Fruit fly (Drosophila melanogaster) whole organism, embryonic: Measurements from ENCODE around the gene mfas.

ENCODE experiments used
- CG10274 ChIP-seq: fragments of 200-800 bp; sonication (Bioruptor generic); optimal IDR thresholded peaks from 3 replicates; lab custom pipeline; 2017; ENCODE audit warnings: missing biosample characterization, mild to moderate bottlenecking, missing genetic modification characterization
- CG10462 ChIP-seq: fragments of 200-800 bp; sonication (Bioruptor generic); optimal IDR thresholded peaks from 2 replicates; lab custom pipeline; 2016; ENCODE audit warnings: missing biosample characterization, missing genetic modification characterization
- CG10959 ChIP-seq: fragments of 200-800 bp; sonication (Bioruptor generic); IDR thresholded peaks from 2 replicates; pipeline ENCODE4 v1.3.6; 2022; ENCODE audit warnings: missing biosample characterization, missing genetic modification characterization
- CG11504 ChIP-seq: fragments of 200-800 bp; sonication (Bioruptor generic); optimal IDR thresholded peaks from 3 replicates; lab custom pipeline; 2019; ENCODE audit warnings: missing biosample characterization, mild to moderate bottlenecking, missing genetic modification characterization, moderate library complexity
- CG11560 ChIP-seq: fragments of 200-800 bp; sonication (Bioruptor generic); IDR thresholded peaks from 3 replicates; pipeline ENCODE4 v1.3.6; 2022; ENCODE audit warnings: missing biosample characterization, missing genetic modification characterization
- CG12104 ChIP-seq: fragments of 200-800 bp; sonication (Bioruptor generic); optimal IDR thresholded peaks from 3 replicates; lab custom pipeline; 2016; ENCODE audit warnings: missing biosample characterization, missing genetic modification characterization
- CG1233 ChIP-seq: fragments of 200-800 bp; sonication (Bioruptor generic); optimal IDR thresholded peaks from 4 replicates; lab custom pipeline; 2018; ENCODE audit warnings: missing biosample characterization, mild to moderate bottlenecking, missing genetic modification characterization
- CG12391 ChIP-seq: fragments of 200-800 bp; sonication (Bioruptor generic); optimal IDR thresholded peaks from 3 replicates; lab custom pipeline; 2018; ENCODE audit warnings: missing biosample characterization, mild to moderate bottlenecking, missing genetic modification characterization, moderate library complexity
- CG16863 ChIP-seq: fragments of 200-800 bp; sonication (Bioruptor generic); optimal IDR thresholded peaks from 3 replicates; lab custom pipeline; 2016; ENCODE audit warnings: missing biosample characterization, missing genetic modification characterization
- CG17359 ChIP-seq: fragments of 200-800 bp; sonication (Bioruptor generic); optimal IDR thresholded peaks from 3 replicates; lab custom pipeline; 2018; ENCODE audit warnings: missing biosample characterization, mild to moderate bottlenecking, missing genetic modification characterization, moderate library complexity
- CG17912 ChIP-seq: fragments of 200-800 bp; sonication (Bioruptor generic); optimal IDR thresholded peaks from 2 replicates; lab custom pipeline; 2018; ENCODE audit warnings: missing biosample characterization, mild to moderate bottlenecking, missing genetic modification characterization
- CG33213 ChIP-seq: fragments of 200-800 bp; sonication (Bioruptor generic); optimal IDR thresholded peaks from 3 replicates; lab custom pipeline; 2016; ENCODE audit warnings: missing biosample characterization, missing genetic modification characterization
- CG4617 ChIP-seq: fragments of 200-800 bp; sonication (Bioruptor generic); optimal IDR thresholded peaks from 3 replicates; lab custom pipeline; 2016; ENCODE audit warnings: missing biosample characterization, missing genetic modification characterization, borderline replicate concordance
- CG4730 ChIP-seq: fragments of 200-800 bp; sonication (Bioruptor generic); IDR thresholded peaks from 2 replicates; pipeline ENCODE4 v1.3.6; 2022; ENCODE audit warnings: missing biosample characterization, missing genetic modification characterization
- CG5245 ChIP-seq: fragments of 200-800 bp; sonication (Bioruptor generic); optimal IDR thresholded peaks from 3 replicates; lab custom pipeline; 2016; ENCODE audit warnings: missing biosample characterization, missing genetic modification characterization
- CG7786 ChIP-seq: fragments of 200-800 bp; sonication (Bioruptor generic); optimal IDR thresholded peaks from 2 replicates; lab custom pipeline; 2016; ENCODE audit warnings: missing biosample characterization, missing genetic modification characterization
- CG8359 ChIP-seq: fragments of 200-800 bp; sonication (Bioruptor generic); optimal IDR thresholded peaks from 2 replicates; lab custom pipeline; 2017; ENCODE audit warnings: missing biosample characterization, mild to moderate bottlenecking, missing genetic modification characterization, borderline replicate concordance
- CG9876 ChIP-seq: fragments of 200-800 bp; sonication (Bioruptor generic); optimal IDR thresholded peaks from 2 replicates; lab custom pipeline; 2016; ENCODE audit warnings: missing biosample characterization, missing genetic modification characterization
- CHES-1-like ChIP-seq: fragments of 200-800 bp; sonication (Bioruptor generic); optimal IDR thresholded peaks from 2 replicates; lab custom pipeline; 2016; ENCODE audit warnings: missing biosample characterization, missing genetic modification characterization
- D ChIP-seq, 2 experiments: fragments of 200-800 bp in 1 of 2; fragments of >200 bp in 1 of 2; sonication (Bioruptor generic) in 1 of 2; optimal IDR thresholded peaks; 2 replicates in 1 of 2; 3 replicates in 1 of 2; lab custom pipeline; 2017; ENCODE audit warnings: mild to moderate bottlenecking in 1 of 2, missing biosample characterization in 1 of 2, missing genetic modification characterization in 1 of 2, missing genetic modification reagents in 1 of 2
- D19A ChIP-seq: fragments of 200-800 bp; optimal IDR thresholded peaks from 3 replicates; lab custom pipeline; 2019; ENCODE audit warnings: missing biosample characterization, mild to moderate bottlenecking, missing genetic modification characterization, moderate library complexity
- D19B ChIP-seq: fragments of 200-800 bp; sonication (Bioruptor generic); optimal IDR thresholded peaks from 2 replicates; lab custom pipeline; 2017; ENCODE audit warnings: missing biosample characterization, mild to moderate bottlenecking, missing genetic modification characterization
- Fer3 ChIP-seq: fragments of 200-800 bp; sonication (Bioruptor generic); optimal IDR thresholded peaks from 2 replicates; lab custom pipeline; 2018; ENCODE audit warnings: missing biosample characterization, mild to moderate bottlenecking, missing genetic modification characterization, moderate library complexity
- H15 ChIP-seq: fragments of 200-800 bp; sonication (Bioruptor generic); IDR thresholded peaks from 3 replicates; pipeline ENCODE4 v1.3.6; 2022; ENCODE audit warnings: missing biosample characterization, missing genetic modification characterization
- Hr78 ChIP-seq, 2 experiments: fragments of 200-800 bp in 1 of 2; fragments of >200 bp in 1 of 2; sonication (Bioruptor generic) in 1 of 2; optimal IDR thresholded peaks; 2 replicates each; lab custom pipeline; 2017 to 2019; ENCODE audit warnings: missing biosample characterization in 2 of 2, missing genetic modification characterization in 2 of 2, mild to moderate bottlenecking in 1 of 2, moderate library complexity in 1 of 2
- Max ChIP-seq: fragments of 200-800 bp; sonication (Bioruptor generic); optimal IDR thresholded peaks from 2 replicates; lab custom pipeline; 2016; ENCODE audit warnings: missing biosample characterization, mild to moderate bottlenecking, missing genetic modification characterization
- Med ChIP-seq: fragments of 200-800 bp; sonication (Bioruptor generic); peaks from one replicate; lab custom pipeline; 2016; ENCODE audit warnings: missing biosample characterization, missing genetic modification characterization, mild to moderate bottlenecking, inconsistent platforms, moderate library complexity
- Taf1 ChIP-seq: fragments of 200-800 bp; sonication (Bioruptor generic); IDR thresholded peaks from 2 replicates; pipeline ENCODE4 v1.3.6; 2022; ENCODE audit warnings: missing biosample characterization, missing genetic modification characterization
- Xbp1 ChIP-seq: fragments of 200-800 bp; sonication (Bioruptor generic); optimal IDR thresholded peaks from 3 replicates; lab custom pipeline; 2016; ENCODE audit warnings: missing biosample characterization, mild to moderate bottlenecking, missing genetic modification characterization
- bsh ChIP-seq, 2 experiments: fragments of 200-800 bp; sonication (Bioruptor generic); optimal IDR thresholded peaks; 2 replicates each; lab custom pipeline; 2017 to 2018; ENCODE audit warnings: mild to moderate bottlenecking in 2 of 2, missing biosample characterization in 2 of 2, missing genetic modification characterization in 2 of 2, moderate library complexity in 1 of 2
- dan ChIP-seq: fragments of 200-800 bp; sonication (Bioruptor generic); IDR thresholded peaks from 2 replicates; pipeline ENCODE4 v1.3.6; 2022; ENCODE audit warnings: missing biosample characterization, missing genetic modification characterization
- dm ChIP-seq: fragments of 200-800 bp; sonication (Bioruptor generic); optimal IDR thresholded peaks from 3 replicates; lab custom pipeline; 2016; ENCODE audit warnings: missing biosample characterization, missing genetic modification characterization
- dmrt11E ChIP-seq: fragments of 200-800 bp; sonication (Bioruptor generic); optimal IDR thresholded peaks from 3 replicates; lab custom pipeline; 2018; ENCODE audit warnings: missing biosample characterization, mild to moderate bottlenecking, missing genetic modification characterization, moderate library complexity
- fd3F ChIP-seq: fragments of 200-800 bp; sonication (Bioruptor generic); optimal IDR thresholded peaks from 2 replicates; lab custom pipeline; 2018; ENCODE audit warnings: missing biosample characterization, mild to moderate bottlenecking, missing genetic modification characterization, moderate library complexity
- hbn ChIP-seq: fragments of 200-800 bp; sonication (Bioruptor generic); IDR thresholded peaks from 2 replicates; pipeline ENCODE4 v1.3.6; 2022; ENCODE audit warnings: missing biosample characterization, missing genetic modification characterization; ENCODE audit not compliant: partially characterized antibody
- hkb ChIP-seq, 2 experiments: fragments of 200-800 bp in 1 of 2; fragments of >200 bp in 1 of 2; sonication (Bioruptor generic) in 1 of 2; IDR thresholded peaks in 1 of 2; optimal IDR thresholded peaks in 1 of 2; 2 replicates each; pipeline versions ENCODE4 v1.3.6 to Lab custom; 2017 to 2022; ENCODE audit warnings: missing biosample characterization in 1 of 2, missing genetic modification characterization in 1 of 2
- ind ChIP-seq: fragments of 200-800 bp; sonication (Bioruptor generic); optimal IDR thresholded peaks from 3 replicates; lab custom pipeline; 2016; ENCODE audit warnings: missing biosample characterization, missing genetic modification characterization
- inv ChIP-seq: fragments of 200-800 bp; sonication (Bioruptor generic); IDR thresholded peaks from 2 replicates; pipeline ENCODE4 v1.3.6; 2022; ENCODE audit warnings: missing biosample characterization, missing genetic modification characterization; ENCODE audit not compliant: partially characterized antibody
- lab ChIP-seq: fragments of 200-800 bp; sonication (Bioruptor generic); optimal IDR thresholded peaks from 3 replicates; lab custom pipeline; 2017; ENCODE audit warnings: missing biosample characterization, missing genetic modification characterization, mild to moderate bottlenecking, moderate library complexity, missing genetic modification reagents
- lola ChIP-seq, 3 experiments: fragments of >200 bp in 2 of 3; fragments of 200-800 bp in 1 of 3; sonication (Bioruptor generic) in 1 of 3; optimal IDR thresholded peaks; 2 replicates each; lab custom pipeline; 2017 to 2019; ENCODE audit warnings: missing biosample characterization in 3 of 3, missing genetic modification characterization in 3 of 3, mild to moderate bottlenecking in 1 of 3, moderate library complexity in 1 of 3
- otp ChIP-seq: fragments of 200-800 bp; sonication (Bioruptor generic); IDR thresholded peaks from 3 replicates; pipeline ENCODE4, ENCODE4 v1.3.6; 2022; ENCODE audit warnings: missing biosample characterization, missing genetic modification characterization
- pan ChIP-seq, 4 experiments: fragments of >200 bp in 3 of 4; fragments of 200-800 bp in 1 of 4; sonication (Bioruptor generic) in 1 of 4; optimal IDR thresholded peaks in 3 of 4; IDR thresholded peaks in 1 of 4; 2 replicates each; pipeline versions ENCODE4 v1.3.6 to Lab custom; 2017 to 2022; ENCODE audit warnings: missing biosample characterization in 2 of 4, missing genetic modification characterization in 2 of 4, mixed read lengths in 1 of 4
- pros ChIP-seq: fragments of 200-800 bp; sonication (Bioruptor generic); optimal IDR thresholded peaks from 3 replicates; lab custom pipeline; 2019; ENCODE audit warnings: missing biosample characterization, mild to moderate bottlenecking, missing genetic modification characterization, moderate library complexity
- ro ChIP-seq: fragments of 200-800 bp; sonication (Bioruptor generic); IDR thresholded peaks from 2 replicates; pipeline ENCODE4 v1.3.6; 2022; ENCODE audit warnings: missing biosample characterization, missing genetic modification characterization
- sim ChIP-seq: fragments of 200-800 bp; sonication (Bioruptor generic); IDR thresholded peaks from 2 replicates; pipeline ENCODE4 v1.3.6; 2022; ENCODE audit warnings: missing biosample characterization, missing genetic modification characterization
- slp2 ChIP-seq: fragments of 200-800 bp; sonication (Bioruptor generic); optimal IDR thresholded peaks from 2 replicates; lab custom pipeline; 2016; ENCODE audit warnings: missing biosample characterization, missing genetic modification characterization
- stc ChIP-seq: fragments of 200-800 bp; sonication (Bioruptor generic); IDR thresholded peaks from 2 replicates; pipeline ENCODE4 v1.3.6; 2022; ENCODE audit warnings: missing biosample characterization, missing genetic modification characterization
- tin ChIP-seq: fragments of 200-800 bp; sonication (Bioruptor generic); optimal IDR thresholded peaks from 3 replicates; lab custom pipeline; 2016; ENCODE audit warnings: missing biosample characterization, missing genetic modification characterization
- zen2 ChIP-seq: fragments of 200-800 bp; sonication (Bioruptor generic); IDR thresholded peaks from 3 replicates; pipeline ENCODE4 v1.3.6; 2022; ENCODE audit warnings: missing biosample characterization, missing genetic modification characterization; ENCODE audit not compliant: partially characterized antibody

The mfas gene

DNA sequence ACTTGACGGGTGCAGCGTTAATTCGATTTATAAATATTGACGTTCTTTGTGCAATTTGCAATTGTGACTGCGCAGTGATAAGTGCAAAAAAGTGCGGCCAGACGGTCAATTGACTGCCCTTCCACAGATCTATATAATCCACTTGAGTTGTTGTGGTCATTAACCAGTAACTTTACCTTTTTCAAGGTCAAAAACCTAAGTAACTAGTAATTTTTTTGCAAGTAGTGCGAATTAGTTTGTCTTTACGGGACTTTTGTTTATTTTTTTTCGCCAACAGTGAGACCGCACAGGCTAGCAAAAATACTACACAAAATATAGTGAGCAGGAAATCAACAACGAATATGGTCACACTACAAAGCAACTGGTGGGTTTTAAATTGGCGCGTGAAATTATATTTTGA, 18.5 kb downstream of the mfas start, which contains the start of gene Tango9 (continued):
- TF ChIP-seq H15 (GFP tag; lab: Robert Waterston, UW), result no peak
- no peak for TF ChIP-seq sim (GFP tag; lab: Robert Waterston, UW)
- peak; percentile 28 for TF ChIP-seq CG33213 (GFP tag; lab: Kevin White, UChicago)
- no peak for TF ChIP-seq Taf1 (GFP tag; lab: Robert Waterston, UW)
- peak; percentile 60 for TF ChIP-seq CG10274
- TF ChIP-seq CG10462 (GFP tag; lab: Kevin White, UChicago), result no peak
- TF ChIP-seq dan (GFP tag; lab: Robert Waterston, UW), result no peak
- no peak for TF ChIP-seq CG1233 (GFP tag; lab: Kevin White, UChicago)
- TF ChIP-seq dm (GFP tag; lab: Kevin White, UChicago), result no peak
- peak; percentile 47 for TF ChIP-seq CG11504 (tag; lab: Kevin White, UChicago)
- no peak for TF ChIP-seq fd3F (GFP tag; lab: Kevin White, UChicago)
- no peak for TF ChIP-seq ro (GFP tag; lab: Robert Waterston, UW)
- no peak for TF ChIP-seq CG17359
- TF ChIP-seq zen2 (GFP tag; lab: Robert Waterston, UW), result no peak
- TF ChIP-seq hbn (GFP tag; lab: Robert Waterston, UW), result no peak
- no peak for TF ChIP-seq CG9876 (GFP tag; lab: Kevin White, UChicago)
- no peak for TF ChIP-seq CG11560 (tag; lab: Robert Waterston, UW)
- TF ChIP-seq inv (GFP tag; lab: Robert Waterston, UW), result no peak
- peak; percentile 24 for TF ChIP-seq CHES-1-like (GFP tag; lab: Kevin White, UChicago)
- no peak for TF ChIP-seq stc
- no peak for TF ChIP-seq CG5245 (GFP tag; lab: Kevin White, UChicago)
- no peak for TF ChIP-seq CG7786
- no peak for TF ChIP-seq slp2
- no peak for TF ChIP-seq lola (GFP tag; optimal IDR thresholded peaks at IDR 0.05; lab: Kevin White, UChicago)
- no peak for TF ChIP-seq otp (GFP tag; lab: Robert Waterston, UW)
- peak; percentile 45 for TF ChIP-seq CG4617 (GFP tag; lab: Kevin White, UChicago)
- TF ChIP-seq Xbp1 (GFP tag; lab: Kevin White, UChicago), result no peak
- TF ChIP-seq Med (GFP tag; lab: Kevin White, UChicago), result peak; percentile 63
- no peak for TF ChIP-seq CG12104 (GFP tag; lab: Kevin White, UChicago)
- TF ChIP-seq CG4730, result no peak
- no peak for TF ChIP-seq tin (GFP tag; lab: Kevin White, UChicago)
- no peak for TF ChIP-seq D19B (GFP tag; lab: Kevin White, UChicago)
- no peak for TF ChIP-seq Fer3 (tag; lab: Kevin White, UChicago)
- TF ChIP-seq pros, result no peak
- no peak for TF ChIP-seq dmrt11E (tag; lab: Kevin White, UChicago)
- TF ChIP-seq CG12391 (tag; lab: Kevin White, UChicago), result peak; percentile 26
- no peak for TF ChIP-seq lab (GFP tag; lab: Kevin White, UChicago)
- TF ChIP-seq bsh (GFP tag; optimal IDR thresholded peaks at IDR 0.05; lab: Kevin White, UChicago), result no peak
- no peak for TF ChIP-seq pan (optimal IDR thresholded peaks at IDR 0.05; lab: Kevin White, UChicago)
- no peak for TF ChIP-seq pan (GFP tag; optimal IDR thresholded peaks at IDR 0.05 in 1 of 2, IDR thresholded peaks at IDR 0.05 in 1 of 2)
- no peak for TF ChIP-seq D19A (tag; lab: Kevin White, UChicago)
- TF ChIP-seq ind (GFP tag; lab: Kevin White, UChicago), result no peak
- no peak for TF ChIP-seq Max
- no peak for TF ChIP-seq CG17912 (GFP tag; lab: Kevin White, UChicago)
- TF ChIP-seq D (optimal IDR thresholded peaks at IDR 0.05; lab: Kevin White, UChicago), result no peak
- TF ChIP-seq D (GFP tag; optimal IDR thresholded peaks at IDR 0.05; lab: Kevin White, UChicago), result no peak
- no peak for TF ChIP-seq CG16863
- TF ChIP-seq hkb (optimal IDR thresholded peaks at IDR 0.05; lab: Kevin White, UChicago), result no peak
- TF ChIP-seq hkb (GFP tag; IDR thresholded peaks at IDR 0.05; lab: Robert Waterston, UW), result no peak
- no peak for TF ChIP-seq CG8359 (GFP tag; lab: Kevin White, UChicago)
- TF ChIP-seq Hr78 (GFP tag; optimal IDR thresholded peaks at IDR 0.05; lab: Kevin White, UChicago), result no peak
- no peak for TF ChIP-seq CG10959 (GFP tag; lab: Robert Waterston, UW)
